Worm (Caenorhabditis elegans) whole organism, mixed stage, embryonic: ENCODE measurements around the gene cyp-31A2.
"Not testable (repeated sequence)": the region's sequence is repeated elsewhere in the genome, so short reads cannot be mapped to it uniquely, and the experiment has no call there.

Source experiments
- elt-1 ChIP-seq: sonication (generic microtip); optimal IDR thresholded peaks from 2 replicates; lab custom pipeline; 2017; ENCODE audit warnings: missing genetic modification characterization, mild to moderate bottlenecking, missing compliant biosample characterization, antibody characterized with exemption, moderate library complexity, borderline replicate concordance; ENCODE audit not compliant: insufficient read depth
- ham-2 ChIP-seq: fragments of 200-800 bp; sonication (Bioruptor generic); optimal IDR thresholded peaks from 2 replicates; lab custom pipeline; 2018; ENCODE audit warnings: mild to moderate bottlenecking, missing genetic modification characterization, missing compliant biosample characterization
- mab-5 ChIP-seq: fragments of 150-350 bp; optimal IDR thresholded peaks from 2 replicates; lab custom pipeline; 2014; ENCODE audit warnings: missing biosample characterization, missing genetic modification characterization
- nhr-76 ChIP-seq: sonication (generic microtip); optimal IDR thresholded peaks from 2 replicates; lab custom pipeline; 2017; ENCODE audit warnings: missing biosample characterization, missing genetic modification characterization
- sptf-1 ChIP-seq: sonication (generic microtip); optimal IDR thresholded peaks from 2 replicates; lab custom pipeline; 2017; ENCODE audit warnings: mild to moderate bottlenecking, missing genetic modification characterization, moderate library complexity, missing compliant biosample characterization
- unc-39 ChIP-seq: fragments of 150-350 bp; optimal IDR thresholded peaks from 2 replicates; lab custom pipeline; 2014; ENCODE audit warnings: missing biosample characterization, missing genetic modification characterization
- unc-62 ChIP-seq: fragments of 150-350 bp; optimal IDR thresholded peaks from 2 replicates; lab custom pipeline; 2014; ENCODE audit warnings: missing biosample characterization, missing genetic modification reagents, missing genetic modification characterization
- zip-8 ChIP-seq: fragments of 150-350 bp; optimal IDR thresholded peaks from 2 replicates; lab custom pipeline; 2014; ENCODE audit warnings: missing biosample characterization, missing genetic modification characterization

ce11 chrIV:11406744-11407690 is 3.3 kb downstream of the cyp-31A2 start, which contains the start of the genes his-63 and his-64:
- not testable (repeated sequence) for TF ChIP-seq nhr-76 (tag; lab: Kevin White, UChicago); elt-1 (tag; lab: Kevin White, UChicago); unc-62 (GFP tag; lab: Kevin White, UChicago); sptf-1 (tag; lab: Kevin White, UChicago); mab-5 (tag; lab: Kevin White, UChicago); zip-8 (tag; lab: Kevin White, UChicago); ham-2 (GFP tag; lab: Kevin White, UChicago); unc-39 (tag; lab: Kevin White, UChicago)
